Worm (Caenorhabditis elegans): ENCODE data around the gene H03E18.2.

DNA sequence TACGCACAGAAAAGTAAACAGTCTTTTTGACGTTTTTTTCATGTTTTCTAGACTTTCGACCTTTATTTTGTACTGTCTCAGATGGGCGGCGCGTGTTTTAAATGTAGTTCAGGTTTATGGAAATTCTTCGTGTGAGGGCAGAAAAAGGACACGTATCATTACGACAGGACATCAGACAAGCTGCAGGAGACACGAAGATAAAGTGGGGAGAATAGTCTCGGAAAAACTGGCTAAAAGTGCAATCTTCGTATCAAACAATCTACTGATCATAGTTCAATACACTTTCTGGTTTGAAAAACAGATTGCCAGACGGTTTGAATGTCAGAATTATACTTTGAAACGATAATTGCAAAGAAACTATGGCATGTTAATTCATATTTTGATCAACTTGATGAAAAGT lies 34.9 kb downstream of the H03E18.2 start:
- TF ChIP-seq tbx-7 (tag; optimal IDR thresholded peaks at IDR 0.05): no peak
- no peak for TF ChIP-seq dve-1 (tag; optimal IDR thresholded peaks at IDR 0.05)
- no peak for TF ChIP-seq eyg-1 (tag; optimal IDR thresholded peaks at IDR 0.05)
- no peak for TF ChIP-seq ceh-14 (tag; optimal IDR thresholded peaks at IDR 0.05)
- no peak for TF ChIP-seq unc-86 (tag; optimal IDR thresholded peaks at IDR 0.05)
